Fruit fly (Drosophila melanogaster): ENCODE measurements around the gene Daxx.

The Daxx gene

DNA sequence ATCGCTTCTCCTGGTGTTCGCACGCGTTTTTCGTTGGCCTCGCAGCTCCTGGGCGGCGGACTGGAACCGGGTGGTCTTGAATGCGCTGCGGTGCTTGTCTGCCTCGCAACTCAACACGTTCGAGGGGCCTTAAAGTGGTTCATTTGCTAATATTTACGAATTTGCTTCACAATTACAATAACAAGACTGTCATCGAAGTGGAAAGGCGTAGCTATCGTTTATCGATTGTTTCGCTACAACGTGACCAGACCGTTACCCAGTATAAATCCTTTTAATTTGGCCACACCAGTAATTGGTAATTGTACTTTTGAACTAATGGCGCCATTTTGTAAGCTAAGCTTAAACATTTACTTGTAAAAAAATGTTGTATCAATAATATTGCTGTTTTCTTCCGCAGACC, 4.0 kb upstream of the Daxx start, which contains the start of gene CG9536 (continued):
- TF ChIP-seq Side (GFP tag; optimal IDR thresholded peaks at IDR 0.05) (no peak), CG1832 (GFP tag; optimal IDR thresholded peaks at IDR 0.05) (no peak), Dek (tag; optimal IDR thresholded peaks at IDR 0.05) (no peak), CG3407 (GFP tag; optimal IDR thresholded peaks at IDR 0.05) (no peak), Asciz (GFP tag; optimal IDR thresholded peaks at IDR 0.05) (no peak), cato (GFP tag; optimal IDR thresholded peaks at IDR 0.05; ENCODE audit: borderline replicate concordance) (no peak), CG2129 (GFP tag; IDR thresholded peaks at IDR 0.05; ENCODE audit: partially characterized antibody) (no peak), TFAM (GFP tag; optimal IDR thresholded peaks at IDR 0.05) (no peak), E2f2 (GFP tag; IDR thresholded peaks at IDR 0.05) (peak; percentile 91), gsb-n (tag; optimal IDR thresholded peaks at IDR 0.05) (no peak), B-H1 (GFP tag; IDR thresholded peaks at IDR 0.05) (no peak), Fer1 (GFP tag; optimal IDR thresholded peaks at IDR 0.05) (peak; percentile 8), dati (GFP tag; IDR thresholded peaks at IDR 0.05) (no peak), en (GFP tag; optimal IDR thresholded peaks at IDR 0.05) (no peak), CG43689 (GFP tag; IDR thresholded peaks at IDR 0.05) (no peak), run (tag; optimal IDR thresholded peaks at IDR 0.05) (no peak), Xbp1 (GFP tag; optimal IDR thresholded peaks at IDR 0.05) (no peak), Scr (GFP tag; IDR thresholded peaks at IDR 0.05; ENCODE audit: partially characterized antibody) (peak; percentile 61), Stat92E (GFP tag; optimal IDR thresholded peaks at IDR 0.05) (peak in 1 of 3 experiments; percentile 36), CG10543 (GFP tag; optimal IDR thresholded peaks at IDR 0.05) (no peak), otp (GFP tag; IDR thresholded peaks at IDR 0.05) (no peak), CG10321 (GFP tag; IDR thresholded peaks at IDR 0.05) (no peak), sima (GFP tag; optimal IDR thresholded peaks at IDR 0.05) (no peak), Poxn (GFP tag; IDR thresholded peaks at IDR 0.05) (no peak), Antp (GFP tag; optimal IDR thresholded peaks at IDR 0.05) (no peak), Abd-B (GFP tag; optimal IDR thresholded peaks at IDR 0.05) (no peak), CG8478 (optimal IDR thresholded peaks at IDR 0.05) (no peak), CG34422 (GFP tag; IDR thresholded peaks at IDR 0.05) (peak; percentile 19; the same call in 1 of the 3 replicates), CG17912 (GFP tag; optimal IDR thresholded peaks at IDR 0.05) (no peak), CG12659 (GFP tag; optimal IDR thresholded peaks at IDR 0.05) (peak; percentile 14), CG15696 (tag; optimal IDR thresholded peaks at IDR 0.05) (no peak), CG1024 (GFP tag; IDR thresholded peaks at IDR 0.05) (no peak), dimm (GFP tag; IDR thresholded peaks at IDR 0.05) (no peak), slbo (GFP tag; IDR thresholded peaks at IDR 0.05) (no peak), Taf1 (GFP tag; IDR thresholded peaks at IDR 0.05) (no peak), lab (GFP tag; optimal IDR thresholded peaks at IDR 0.05) (no peak), Bgb (GFP tag; IDR thresholded peaks at IDR 0.05; ENCODE audit: partially characterized antibody) (peak; percentile 62), hbn (GFP tag; IDR thresholded peaks at IDR 0.05; ENCODE audit: partially characterized antibody) (0 out of 2 replicates have a peak, but pooled peaks have one; percentile 16), H15 (GFP tag; IDR thresholded peaks at IDR 0.05) (no peak), CG13287 (GFP tag; IDR thresholded peaks at IDR 0.05; ENCODE audit: partially characterized antibody) (peak; percentile 66), NC2α (GFP tag; optimal IDR thresholded peaks at IDR 0.05) (no peak), CG9437 (GFP tag; optimal IDR thresholded peaks at IDR 0.05) (no peak), CG17186 (GFP tag; optimal IDR thresholded peaks at IDR 0.05) (no peak), psq (GFP tag; optimal IDR thresholded peaks at IDR 0.05) (no peak), Chrac-16 (GFP tag; optimal IDR thresholded peaks at IDR 0.05) (no peak), Dref (GFP tag; IDR thresholded peaks at IDR 0.05) (peak; percentile 87), C15 (GFP tag; IDR thresholded peaks at IDR 0.05) (no peak), CG9932 (GFP tag; IDR thresholded peaks at IDR 0.05) (no peak), az2 (GFP tag; optimal IDR thresholded peaks at IDR 0.05) (no peak), CG13424 (tag; optimal IDR thresholded peaks at IDR 0.05) (no peak), bigmax (GFP tag; optimal IDR thresholded peaks at IDR 0.05) (no peak), stc (GFP tag; IDR thresholded peaks at IDR 0.05) (no peak)

Measured in whole organism, embryonic.